Fruit fly (Drosophila melanogaster) whole organism, pupa: Measurements from ENCODE around the gene CG13403.

Experiments
- CG10348 ChIP-seq: fragments of 200-800 bp; sonication (Bioruptor generic); IDR thresholded peaks from 2 replicates; pipeline ENCODE4 v1.3.6; 2022; ENCODE audit warnings: missing biosample characterization, missing genetic modification characterization
- CG12605 ChIP-seq: fragments of 200-800 bp; sonication (Bioruptor generic); IDR thresholded peaks from 2 replicates; pipeline ENCODE4 v1.3.6; 2022; ENCODE audit warnings: missing biosample characterization, missing genetic modification characterization
- CG13204 ChIP-seq: fragments of 200-800 bp; sonication (Bioruptor generic); optimal IDR thresholded peaks from 2 replicates; lab custom pipeline; 2018; ENCODE audit warnings: missing biosample characterization, mild to moderate bottlenecking, missing genetic modification characterization, moderate library complexity
- CG14655 ChIP-seq: fragments of 200-800 bp; sonication (Bioruptor generic); optimal IDR thresholded peaks from 3 replicates; lab custom pipeline; 2017; ENCODE audit warnings: mild to moderate bottlenecking, missing biosample characterization, missing genetic modification reagents, missing genetic modification characterization
- CG15710 ChIP-seq: fragments of 200-800 bp; sonication (Bioruptor generic); optimal IDR thresholded peaks from 2 replicates; lab custom pipeline; 2018; ENCODE audit warnings: missing biosample characterization, mild to moderate bottlenecking, missing genetic modification characterization, moderate library complexity
- CG17806 ChIP-seq: fragments of 200-800 bp; sonication (Bioruptor generic); optimal IDR thresholded peaks from 2 replicates; lab custom pipeline; 2018; ENCODE audit warnings: missing biosample characterization, mild to moderate bottlenecking, missing genetic modification characterization, moderate library complexity
- CG32121 ChIP-seq: fragments of 200-800 bp; sonication (Bioruptor generic); IDR thresholded peaks from 2 replicates; pipeline ENCODE4 v1.3.6; 2022; ENCODE audit warnings: missing biosample characterization, missing genetic modification characterization
- CG34367 ChIP-seq: fragments of 200-800 bp; sonication (Bioruptor generic); optimal IDR thresholded peaks from 2 replicates; lab custom pipeline; 2018; ENCODE audit warnings: missing biosample characterization, mild to moderate bottlenecking, missing genetic modification characterization
- CG4496 ChIP-seq: fragments of 200-800 bp; sonication (Bioruptor generic); IDR thresholded peaks from 3 replicates; pipeline ENCODE4 v1.3.6; 2022; ENCODE audit warnings: missing biosample characterization, missing genetic modification characterization
- CG8159 ChIP-seq: fragments of 200-800 bp; sonication (Bioruptor generic); optimal IDR thresholded peaks from 3 replicates; lab custom pipeline; 2018; ENCODE audit warnings: missing biosample characterization, mild to moderate bottlenecking, missing genetic modification characterization, moderate library complexity
- CG8301 ChIP-seq: fragments of 200-800 bp; sonication (Bioruptor generic); optimal IDR thresholded peaks from 2 replicates; lab custom pipeline; 2018; ENCODE audit warnings: missing biosample characterization, mild to moderate bottlenecking, missing genetic modification characterization
- CG9948 ChIP-seq: fragments of 200-800 bp; sonication (Bioruptor generic); optimal IDR thresholded peaks from 2 replicates; lab custom pipeline; 2018; ENCODE audit warnings: missing biosample characterization, mild to moderate bottlenecking, missing genetic modification characterization, moderate library complexity
- D1 ChIP-seq: fragments of 200-800 bp; sonication (Bioruptor generic); optimal IDR thresholded peaks from 2 replicates; lab custom pipeline; 2018; ENCODE audit warnings: missing biosample characterization, mild to moderate bottlenecking, missing genetic modification characterization, moderate library complexity
- EcR ChIP-seq: fragments of 200-800 bp; sonication (Bioruptor generic); optimal IDR thresholded peaks from 3 replicates; lab custom pipeline; 2019; ENCODE audit warnings: missing biosample characterization, missing genetic modification characterization, mild to moderate bottlenecking, moderate library complexity, missing genetic modification reagents
- Ets98B ChIP-seq: fragments of 200-800 bp; sonication (Bioruptor generic); IDR thresholded peaks from 2 replicates; pipeline ENCODE4 v1.3.6; 2022; ENCODE audit warnings: missing biosample characterization, missing genetic modification characterization
- Pif1A ChIP-seq: fragments of 200-800 bp; sonication (Bioruptor generic); optimal IDR thresholded peaks from 3 replicates; lab custom pipeline; 2016; ENCODE audit warnings: missing biosample characterization, missing genetic modification characterization
- Pif1B ChIP-seq: fragments of 200-800 bp; sonication (Bioruptor generic); optimal IDR thresholded peaks from 3 replicates; lab custom pipeline; 2016; ENCODE audit warnings: missing biosample characterization, missing genetic modification characterization
- Snoo ChIP-seq: fragments of 200-800 bp; sonication (Bioruptor generic); optimal IDR thresholded peaks from 3 replicates; lab custom pipeline; 2017; ENCODE audit warnings: missing biosample characterization, mild to moderate bottlenecking, missing genetic modification characterization, inconsistent platforms
- fd96Ca ChIP-seq: fragments of 200-800 bp; sonication (Bioruptor generic); IDR thresholded peaks from 3 replicates; pipeline ENCODE4 v1.3.6; 2022; ENCODE audit warnings: missing biosample characterization, missing genetic modification characterization
- gl ChIP-seq: fragments of 200-800 bp; sonication (Bioruptor generic); optimal IDR thresholded peaks from 2 replicates; lab custom pipeline; 2018; ENCODE audit warnings: missing biosample characterization, mild to moderate bottlenecking, missing genetic modification characterization
- rn ChIP-seq: fragments of 200-800 bp; sonication (Bioruptor generic); IDR thresholded peaks from 2 replicates; pipeline ENCODE4 v1.3.6; 2022; ENCODE audit warnings: missing biosample characterization, missing genetic modification characterization

CG13403 gene

DNA sequence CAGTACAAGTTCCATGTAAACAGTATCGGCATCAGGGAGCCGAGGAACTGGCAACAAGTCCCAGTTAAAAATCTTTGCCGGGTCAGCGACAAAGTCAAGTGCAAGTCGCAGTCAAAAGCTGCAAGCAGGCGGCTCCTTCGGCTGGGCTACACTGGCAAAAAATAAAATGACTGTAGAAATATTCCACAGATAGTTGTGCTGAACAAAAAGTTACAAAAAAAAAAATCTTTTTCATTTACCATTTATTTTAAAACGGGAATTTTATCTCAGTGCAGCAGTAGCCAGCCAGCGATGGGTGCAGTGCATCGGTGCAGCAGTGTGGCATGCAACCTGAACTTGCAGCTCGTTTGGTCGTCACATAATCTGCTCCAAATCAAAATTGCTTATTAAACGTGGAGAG lies 42.5 kb downstream of the CG13403 start:
- TF ChIP-seq CG8301: peak; percentile 35
- peak; percentile 14 for TF ChIP-seq CG8159 (tag; lab: Kevin White, UChicago)
- peak; percentile 20 for TF ChIP-seq CG9948 (tag; lab: Kevin White, UChicago)
- no peak for TF ChIP-seq CG10348 (GFP tag; lab: Robert Waterston, UW)
- TF ChIP-seq Ets98B: peak; percentile 63
- peak; percentile 58; the same call in 1 of the 2 replicates for TF ChIP-seq CG32121 (GFP tag; lab: Robert Waterston, UW)
- TF ChIP-seq Snoo (tag; lab: Kevin White, UChicago): no peak
- TF ChIP-seq CG15710: peak; percentile 38
- TF ChIP-seq CG17806 (tag; lab: Kevin White, UChicago): peak; percentile 51
- peak; percentile 39 for TF ChIP-seq Pif1A (GFP tag; lab: Kevin White, UChicago)
- TF ChIP-seq CG12605 (GFP tag; lab: Robert Waterston, UW): peak; percentile 52; the same call in 1 of the 2 replicates
- TF ChIP-seq rn (GFP tag; lab: Robert Waterston, UW): no peak
- TF ChIP-seq CG34367 (tag; lab: Kevin White, UChicago): peak; percentile 6
- TF ChIP-seq fd96Ca (GFP tag; lab: Robert Waterston, UW): peak; percentile 85
- no peak for TF ChIP-seq gl (tag; lab: Kevin White, UChicago)
- peak; percentile 68 for TF ChIP-seq CG4496 (GFP tag; lab: Robert Waterston, UW)
- TF ChIP-seq D1 (tag; lab: Kevin White, UChicago): no peak
- TF ChIP-seq CG14655: peak; percentile 45
- no peak for TF ChIP-seq EcR (GFP tag; lab: Kevin White, UChicago)
- no peak for TF ChIP-seq CG13204 (GFP tag; lab: Kevin White, UChicago)
- no peak for TF ChIP-seq Pif1B (GFP tag; lab: Kevin White, UChicago)

DNA sequence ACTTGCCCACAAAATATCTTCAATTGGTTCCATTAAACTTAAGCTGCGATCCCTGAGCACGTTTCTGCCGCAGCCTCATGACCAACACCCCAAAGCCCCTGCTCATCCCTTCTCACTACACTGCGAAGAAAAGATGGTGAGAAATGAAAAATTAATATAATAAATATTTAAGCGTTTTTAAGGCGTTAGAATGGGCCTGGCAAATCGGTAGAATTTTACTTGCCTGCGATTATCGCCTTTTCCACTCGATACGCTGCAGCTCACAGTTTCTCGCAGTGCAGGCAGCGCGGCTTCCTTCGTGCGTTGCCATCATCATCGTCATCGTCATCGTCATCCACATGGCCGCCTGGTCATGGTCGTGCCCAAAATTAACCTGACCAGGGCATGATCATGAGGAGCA lies 43.6 kb downstream of the CG13403 start:
- TF ChIP-seq rn (GFP tag; lab: Robert Waterston, UW) (no peak), Pif1B (GFP tag; lab: Kevin White, UChicago) (peak; percentile 7), EcR (GFP tag; lab: Kevin White, UChicago) (no peak), fd96Ca (GFP tag; lab: Robert Waterston, UW) (peak; percentile 22; the same call in 1 of the 3 replicates), CG8159 (tag; lab: Kevin White, UChicago) (peak; percentile 18), CG10348 (GFP tag; lab: Robert Waterston, UW) (no peak), Ets98B (0 out of 2 replicates have a peak, but pooled peaks have one; percentile 35), Pif1A (GFP tag; lab: Kevin White, UChicago) (no peak), D1 (tag; lab: Kevin White, UChicago) (no peak), CG15710 (no peak), CG4496 (GFP tag; lab: Robert Waterston, UW) (peak; percentile 53; the same call in 1 of the 3 replicates), CG17806 (tag; lab: Kevin White, UChicago) (peak; percentile 29), Snoo (tag; lab: Kevin White, UChicago) (no peak), CG8301 (peak; percentile 41), CG14655 (peak; percentile 61), CG13204 (GFP tag; lab: Kevin White, UChicago) (no peak), gl (tag; lab: Kevin White, UChicago) (no peak), CG12605 (GFP tag; lab: Robert Waterston, UW) (no peak), CG32121 (GFP tag; lab: Robert Waterston, UW) (no peak), CG9948 (tag; lab: Kevin White, UChicago) (peak; percentile 31)
